Worm (Caenorhabditis elegans) whole organism, L4 larva: Measurements from ENCODE around the gene rabn-5.

ENCODE experiments used
- F44E2.7 ChIP-seq: fragments of 200-800 bp; sonication (Bioruptor generic); IDR thresholded peaks from 2 replicates; pipeline ENCODE4 v2.1.2; 2022; ENCODE audit warnings: missing genetic modification characterization, missing compliant biosample characterization
- F49E8.2 ChIP-seq: sonication (generic microtip); optimal IDR thresholded peaks from 2 replicates; lab custom pipeline; 2016; ENCODE audit warnings: missing compliant biosample characterization, mild to moderate bottlenecking, missing genetic modification characterization, borderline replicate concordance
- R02D3.7 ChIP-seq: fragments of 150-350 bp; sonication (generic microtip); optimal IDR thresholded peaks from 3 replicates; lab custom pipeline; 2014; ENCODE audit warnings: missing biosample characterization, missing genetic modification characterization
- T20F7.1 ChIP-seq: fragments of 200-800 bp; sonication (Bioruptor generic); optimal IDR thresholded peaks from 2 replicates; lab custom pipeline; 2018; ENCODE audit warnings: mild to moderate bottlenecking, missing genetic modification characterization, missing compliant biosample characterization
- T26A8.4 ChIP-seq: fragments of 200-800 bp; sonication (Bioruptor generic); IDR thresholded peaks from 2 replicates; pipeline ENCODE4 v1.3.6; 2022; ENCODE audit warnings: missing genetic modification characterization, missing compliant biosample characterization
- Y105C5A.15 ChIP-seq: fragments of 200-800 bp; sonication (Bioruptor generic); IDR thresholded peaks from 2 replicates; pipeline ENCODE4 v1.3.6; 2022; ENCODE audit warnings: missing genetic modification characterization, missing compliant biosample characterization
- Y5F2A.4 ChIP-seq: fragments of 200-800 bp; sonication (Bioruptor generic); optimal IDR thresholded peaks from 2 replicates; lab custom pipeline; 2018; ENCODE audit warnings: mild to moderate bottlenecking, missing genetic modification characterization, missing compliant biosample characterization
- ZK546.5 ChIP-seq, 2 experiments: sonication (generic microtip); optimal IDR thresholded peaks; 2 replicates each; lab custom pipeline; 2017; ENCODE audit warnings: missing biosample characterization in 2 of 2, missing genetic modification characterization in 2 of 2
- aha-1 ChIP-seq: fragments of 150-350 bp; peaks from one replicate; lab custom pipeline; 2014; ENCODE audit warnings: missing biosample characterization, missing genetic modification characterization
- ama-1 ChIP-seq: fragments of 150-350 bp; optimal IDR thresholded peaks from 2 replicates; lab custom pipeline; 2014; ENCODE audit warnings: inconsistent platforms, mixed read lengths
- arid-1 ChIP-seq: fragments of 200-800 bp; sonication (Bioruptor generic); conservative IDR thresholded peaks from 2 replicates; pipeline ENCODE4 v1.3.6; 2022; ENCODE audit warnings: missing genetic modification reagents, missing genetic modification characterization, missing compliant biosample characterization
- ceh-20 ChIP-seq: fragments of 200-800 bp; sonication (Bioruptor generic); IDR thresholded peaks from 2 replicates; pipeline ENCODE4 v1.3.6; 2022; ENCODE audit warnings: missing genetic modification reagents, missing genetic modification characterization, missing compliant biosample characterization
- ceh-44 ChIP-seq: fragments of 200-800 bp; sonication (Bioruptor generic); IDR thresholded peaks from 2 replicates; pipeline ENCODE4 v1.3.6; 2022; ENCODE audit warnings: missing genetic modification reagents, missing genetic modification characterization, missing compliant biosample characterization
- ceh-62 ChIP-seq: sonication (generic microtip); optimal IDR thresholded peaks from 2 replicates; lab custom pipeline; 2017; ENCODE audit warnings: missing biosample characterization, missing genetic modification characterization
- daf-16 ChIP-seq, 3 experiments: sonication (generic microtip); optimal IDR thresholded peaks; 2 replicates each; lab custom pipeline; 2016 to 2017; ENCODE audit warnings: missing genetic modification characterization in 3 of 3, missing genetic modification reagents in 3 of 3, mild to moderate bottlenecking in 2 of 3, missing compliant biosample characterization in 2 of 3, missing biosample characterization in 1 of 3, moderate library complexity in 1 of 3
- daf-19 ChIP-seq: fragments of 200-800 bp; sonication (Bioruptor generic); conservative IDR thresholded peaks from 2 replicates; pipeline ENCODE4 v1.3.6; 2022; ENCODE audit warnings: missing genetic modification characterization, missing compliant biosample characterization
- dpl-1 ChIP-seq: fragments of 150-350 bp; optimal IDR thresholded peaks from 2 replicates; lab custom pipeline; 2014; ENCODE audit warnings: missing biosample characterization, missing genetic modification reagents, missing genetic modification characterization
- duxl-1 ChIP-seq: sonication (generic microtip); optimal IDR thresholded peaks from 2 replicates; lab custom pipeline; 2016; ENCODE audit warnings: mild to moderate bottlenecking, missing genetic modification characterization, moderate library complexity, missing compliant biosample characterization; ENCODE audit not compliant: poor library complexity
- dve-1 ChIP-seq: sonication (generic microtip); optimal IDR thresholded peaks from 2 replicates; lab custom pipeline; 2017; ENCODE audit warnings: antibody characterized with exemption, mild to moderate bottlenecking, missing genetic modification characterization, missing compliant biosample characterization; ENCODE audit not compliant: insufficient read depth
- egl-43 ChIP-seq: fragments of 200-800 bp; sonication (Bioruptor generic); IDR thresholded peaks from 2 replicates; pipeline ENCODE4 v1.3.6; 2022; ENCODE audit warnings: missing genetic modification reagents, missing genetic modification characterization, missing compliant biosample characterization
- fkh-10 ChIP-seq: fragments of 150-350 bp; optimal IDR thresholded peaks from 2 replicates; lab custom pipeline; 2014; ENCODE audit warnings: missing biosample characterization, missing genetic modification reagents, missing genetic modification characterization
- hlh-30 ChIP-seq: sonication (generic microtip); optimal IDR thresholded peaks from 2 replicates; lab custom pipeline; 2017; ENCODE audit warnings: antibody characterized with exemption, mild to moderate bottlenecking, missing genetic modification characterization, missing compliant biosample characterization; ENCODE audit not compliant: insufficient read depth
- hmg-1.1 ChIP-seq: fragments of 200-800 bp; sonication (Bioruptor generic); IDR thresholded peaks from 2 replicates; pipeline ENCODE4 v1.3.6; 2022; ENCODE audit warnings: missing genetic modification reagents, missing genetic modification characterization, missing compliant biosample characterization
- lin-1 ChIP-seq: fragments of 200-800 bp; sonication (Bioruptor generic); IDR thresholded peaks from 2 replicates; pipeline ENCODE4 v1.3.6; 2022; ENCODE audit warnings: missing genetic modification reagents, missing genetic modification characterization, missing compliant biosample characterization
- lin-13 ChIP-seq: fragments of 150-350 bp; optimal IDR thresholded peaks from 2 replicates; lab custom pipeline; 2014; ENCODE audit warnings: missing biosample characterization, missing genetic modification reagents, missing genetic modification characterization
- lin-38 ChIP-seq: fragments of 200-800 bp; sonication (Bioruptor generic); IDR thresholded peaks from 2 replicates; pipeline ENCODE4 v1.3.6; 2022; ENCODE audit warnings: missing genetic modification reagents, missing genetic modification characterization, missing compliant biosample characterization
- lsy-2 ChIP-seq, 2 experiments: fragments of 150-350 bp in 1 of 2; sonication (generic microtip) in 1 of 2; optimal IDR thresholded peaks; 2 replicates each; lab custom pipeline; 2014 to 2017; ENCODE audit warnings: missing biosample characterization in 2 of 2, missing genetic modification characterization in 2 of 2
- mdl-1 ChIP-seq, 2 experiments: fragments of 150-350 bp in 1 of 2; sonication (generic microtip) in 1 of 2; optimal IDR thresholded peaks; 2 replicates each; lab custom pipeline; 2014 to 2017; ENCODE audit warnings: missing biosample characterization in 2 of 2, missing genetic modification characterization in 2 of 2
- mep-1 ChIP-seq: fragments of 150-350 bp; sonication (generic microtip); optimal IDR thresholded peaks from 3 replicates; lab custom pipeline; 2014; ENCODE audit warnings: missing biosample characterization, missing genetic modification characterization
- mes-2 ChIP-seq: sonication (generic microtip); optimal IDR thresholded peaks from 2 replicates; lab custom pipeline; 2016; ENCODE audit warnings: missing genotype, mild to moderate bottlenecking, missing genetic modification characterization, missing compliant biosample characterization; ENCODE audit not compliant: poor library complexity, severe bottlenecking
- nhr-102 ChIP-seq: sonication (generic microtip); optimal IDR thresholded peaks from 2 replicates; lab custom pipeline; 2016; ENCODE audit warnings: mild to moderate bottlenecking, missing genetic modification characterization, moderate library complexity, missing compliant biosample characterization
- nhr-111 ChIP-seq: fragments of 200-800 bp; sonication (Bioruptor generic); optimal IDR thresholded peaks from 2 replicates; lab custom pipeline; 2018; ENCODE audit warnings: mild to moderate bottlenecking, missing genetic modification characterization, missing compliant biosample characterization
- nhr-42 ChIP-seq: fragments of 200-800 bp; sonication (Bioruptor generic); IDR thresholded peaks from 2 replicates; pipeline ENCODE4 v1.3.6; 2022; ENCODE audit warnings: missing genetic modification characterization, missing compliant biosample characterization
- nhr-48 ChIP-seq: sonication (generic microtip); optimal IDR thresholded peaks from 2 replicates; lab custom pipeline; 2016; ENCODE audit warnings: mild to moderate bottlenecking, missing genetic modification characterization, missing compliant biosample characterization
- nhr-77 ChIP-seq: fragments of 150-350 bp; optimal IDR thresholded peaks from 2 replicates; lab custom pipeline; 2014; ENCODE audit warnings: missing biosample characterization, missing genetic modification characterization
- pha-4 ChIP-seq, 2 experiments: fragments of 150-350 bp in 1 of 2; fragments of 200-800 bp in 1 of 2; sonication (Bioruptor generic) in 1 of 2; IDR thresholded peaks in 1 of 2; optimal IDR thresholded peaks in 1 of 2; 2 replicates each; pipeline versions ENCODE4 v1.3.6 to Lab custom; 2014 to 2022; ENCODE audit warnings: missing genetic modification characterization in 2 of 2, missing genetic modification reagents in 2 of 2, missing biosample characterization in 1 of 2, missing compliant biosample characterization in 1 of 2
- set-16 ChIP-seq: fragments of 200-800 bp; sonication (Bioruptor generic); IDR thresholded peaks from 2 replicates; pipeline ENCODE4 v1.3.6; 2022; ENCODE audit warnings: missing genetic modification reagents, missing genetic modification characterization, missing compliant biosample characterization
- skn-1 ChIP-seq: fragments of 150-350 bp; optimal IDR thresholded peaks from 2 replicates; lab custom pipeline; 2014; ENCODE audit warnings: missing biosample characterization, missing genetic modification characterization
- snpc-1.2 ChIP-seq: fragments of 200-800 bp; sonication (Bioruptor generic); IDR thresholded peaks from 2 replicates; pipeline ENCODE4 v1.3.6; 2022; ENCODE audit warnings: missing genetic modification reagents, missing genetic modification characterization, missing compliant biosample characterization
- unc-130 ChIP-seq: sonication (generic microtip); optimal IDR thresholded peaks from 2 replicates; lab custom pipeline; 2016; ENCODE audit warnings: missing genetic modification reagents, missing genetic modification characterization, missing compliant biosample characterization
- unc-62 ChIP-seq, 3 experiments: fragments of 150-350 bp in 1 of 3; sonication (generic microtip); optimal IDR thresholded peaks in 2 of 3; peaks in 1 of 3; 1 replicate in 1 of 3; 2 replicates in 2 of 3; lab custom pipeline; 2014 to 2017; ENCODE audit warnings: missing biosample characterization in 3 of 3, missing genetic modification characterization in 3 of 3, missing genetic modification reagents in 3 of 3, missing genotype in 1 of 3
- zfp-3 ChIP-seq: fragments of 200-800 bp; sonication (Bioruptor generic); conservative IDR thresholded peaks from 2 replicates; pipeline ENCODE4 v1.3.6; 2022; ENCODE audit warnings: missing genetic modification reagents, missing genetic modification characterization, missing compliant biosample characterization

rabn-5 gene

ce11 chrIII:5845483-5845882 lies 18.9 kb upstream of the rabn-5 start (continued):
- TF ChIP-seq unc-62 (GFP tag; optimal IDR thresholded peaks at IDR 0.05 in 1 of 2; lab: Kevin White, UChicago) (peak in 1 of 2 experiments; percentile 91), unc-62 (tag; optimal IDR thresholded peaks at IDR 0.05; lab: Kevin White, UChicago) (no peak), nhr-48 (tag; lab: Kevin White, UChicago) (no peak), ZK546.5 (tag; optimal IDR thresholded peaks at IDR 0.05; lab: Kevin White, UChicago) (no peak), ceh-20 (peak; percentile 71; the same call in 1 of the 2 replicates)

ce11 chrIII:5846412-5846811 lies 17.9 kb upstream of the rabn-5 start:
- TF ChIP-seq lsy-2 (tag; optimal IDR thresholded peaks at IDR 0.05; lab: Kevin White, UChicago) (peak in 1 of 2 experiments; percentile 21), set-16 (GFP tag; lab: Robert Waterston, UW) (peak; percentile 10; the same call in 1 of the 2 replicates), nhr-111 (no peak), aha-1 (tag; lab: Kevin White, UChicago) (peak; percentile 7), ceh-20 (no peak), hlh-30 (tag; lab: Kevin White, UChicago) (peak; percentile 4), mdl-1 (tag; optimal IDR thresholded peaks at IDR 0.05; lab: Kevin White, UChicago) (peak in 1 of 2 experiments; percentile 20), fkh-10 (peak; percentile 63)

ce11 chrIII:5853240-5853639 lies 11.1 kb upstream of the rabn-5 start, which contains the start of gene ddx-23:
Gene ddx-23 (minus strand): TSS chrIII:5853269.
- no peak for TF ChIP-seq ceh-44 (GFP tag; lab: Robert Waterston, UW)
- no peak for TF ChIP-seq hmg-1.1 (GFP tag; lab: Robert Waterston, UW)
- TF ChIP-seq egl-43 (GFP tag; lab: Robert Waterston, UW) = no peak
- no peak for TF ChIP-seq R02D3.7 (tag; lab: Kevin White, UChicago)
- no peak for TF ChIP-seq nhr-77 (tag; lab: Kevin White, UChicago)
- no peak; the same call in 1 of the 2 replicates for TF ChIP-seq arid-1 (GFP tag; lab: Robert Waterston, UW)
- peak; percentile 32 for TF ChIP-seq dve-1 (tag; lab: Kevin White, UChicago)
- no peak for TF ChIP-seq F44E2.7
- TF ChIP-seq ama-1 = peak; percentile 78
- no peak for TF ChIP-seq unc-62 (GFP tag; optimal IDR thresholded peaks at IDR 0.05 in 1 of 2; lab: Kevin White, UChicago)
- no peak for TF ChIP-seq unc-62 (tag; optimal IDR thresholded peaks at IDR 0.05; lab: Kevin White, UChicago)
- no peak for TF ChIP-seq unc-130 (GFP tag; lab: Kevin White, UChicago)
- peak; percentile 27; the same call in 1 of the 2 replicates for TF ChIP-seq snpc-1.2
- TF ChIP-seq lin-1 (GFP tag; lab: Robert Waterston, UW) = no peak
- TF ChIP-seq daf-16 (GFP tag; optimal IDR thresholded peaks at IDR 0.05; lab: Kevin White, UChicago) = peak in 1 of 2 experiments; percentile 26
- peak; percentile 31 for TF ChIP-seq daf-16 (tag; optimal IDR thresholded peaks at IDR 0.05; lab: Kevin White, UChicago)
- TF ChIP-seq T26A8.4 (GFP tag; lab: Robert Waterston, UW) = 0 out of 2 replicates have a peak, but pooled peaks have one; percentile 9
- TF ChIP-seq ceh-62 (tag; lab: Kevin White, UChicago) = no peak
- peak; percentile 22 for TF ChIP-seq Y5F2A.4 (GFP tag; lab: Kevin White, UChicago)
- no peak for TF ChIP-seq nhr-42
- peak; percentile 42 for TF ChIP-seq mep-1
- peak; percentile 65 for TF ChIP-seq zfp-3 (GFP tag; lab: Robert Waterston, UW)
- TF ChIP-seq dpl-1 (GFP tag; lab: Kevin White, UChicago) = peak; percentile 67
- TF ChIP-seq nhr-102 (tag; lab: Kevin White, UChicago) = peak; percentile 36
- 0 out of 2 replicates have a peak, but pooled peaks have one; percentile 13 for TF ChIP-seq daf-19 (GFP tag; lab: Robert Waterston, UW)
- TF ChIP-seq T20F7.1 (GFP tag; lab: Kevin White, UChicago) = no peak
- TF ChIP-seq duxl-1 (tag; lab: Kevin White, UChicago) = no peak
- TF ChIP-seq skn-1 (tag; lab: Kevin White, UChicago) = no peak
- TF ChIP-seq hlh-30 (tag; lab: Kevin White, UChicago) = peak; percentile 23
- TF ChIP-seq F49E8.2 (tag; lab: Kevin White, UChicago) = peak; percentile 53
- TF ChIP-seq mes-2 = peak; percentile 76
- TF ChIP-seq lsy-2 (tag; optimal IDR thresholded peaks at IDR 0.05; lab: Kevin White, UChicago) = peak in 1 of 2 experiments; percentile 71
- peak; percentile 75 for TF ChIP-seq lin-38 (GFP tag; lab: Robert Waterston, UW)
- peak; percentile 34; the same call in 1 of the 2 replicates for TF ChIP-seq pha-4 (GFP tag; IDR thresholded peaks at IDR 0.05; lab: Robert Waterston, UW)
- no peak for TF ChIP-seq pha-4 (tag; optimal IDR thresholded peaks at IDR 0.05; lab: Kevin White, UChicago)
- peak; percentile 7 for TF ChIP-seq lin-13 (GFP tag; lab: Kevin White, UChicago)
- 0 out of 2 replicates have a peak, but pooled peaks have one; percentile 56 for TF ChIP-seq Y105C5A.15 (GFP tag; lab: Robert Waterston, UW)
